Worm (Caenorhabditis elegans) whole organism, early embryonic: ENCODE data around the gene T13H5.1.

Source experiments
- B0310.2 ChIP-seq: sonication (generic microtip); optimal IDR thresholded peaks from 2 replicates; lab custom pipeline; 2016; ENCODE audit warnings: mild to moderate bottlenecking, missing genetic modification characterization, missing compliant biosample characterization
- ama-1 ChIP-seq: fragments of 150-350 bp; optimal IDR thresholded peaks from 2 replicates; lab custom pipeline; 2014
- ets-7 ChIP-seq: sonication (generic microtip); optimal IDR thresholded peaks from 2 replicates; lab custom pipeline; 2016; ENCODE audit warnings: missing genotype, missing genetic modification characterization, missing compliant biosample characterization
- hmbx-1 ChIP-seq: sonication (generic microtip); optimal IDR thresholded peaks from 2 replicates; lab custom pipeline; 2016; ENCODE audit warnings: mild to moderate bottlenecking, missing genetic modification characterization, missing compliant biosample characterization
- hmg-4 ChIP-seq: fragments of 200-800 bp; sonication (Bioruptor generic); optimal IDR thresholded peaks from 2 replicates; lab custom pipeline; 2018; ENCODE audit warnings: mild to moderate bottlenecking, missing genetic modification characterization, missing compliant biosample characterization
- sea-1 ChIP-seq: fragments of 200-800 bp; sonication (Bioruptor generic); conservative IDR thresholded peaks from 2 replicates; pipeline ENCODE4 v1.3.6; 2022; ENCODE audit warnings: missing genetic modification characterization, missing compliant biosample characterization
- tbx-37 ChIP-seq: fragments of 200-800 bp; sonication (Bioruptor generic); conservative IDR thresholded peaks from 2 replicates; pipeline ENCODE4 v1.3.6; 2022; ENCODE audit warnings: missing genetic modification reagents, missing genetic modification characterization, missing compliant biosample characterization

DNA sequence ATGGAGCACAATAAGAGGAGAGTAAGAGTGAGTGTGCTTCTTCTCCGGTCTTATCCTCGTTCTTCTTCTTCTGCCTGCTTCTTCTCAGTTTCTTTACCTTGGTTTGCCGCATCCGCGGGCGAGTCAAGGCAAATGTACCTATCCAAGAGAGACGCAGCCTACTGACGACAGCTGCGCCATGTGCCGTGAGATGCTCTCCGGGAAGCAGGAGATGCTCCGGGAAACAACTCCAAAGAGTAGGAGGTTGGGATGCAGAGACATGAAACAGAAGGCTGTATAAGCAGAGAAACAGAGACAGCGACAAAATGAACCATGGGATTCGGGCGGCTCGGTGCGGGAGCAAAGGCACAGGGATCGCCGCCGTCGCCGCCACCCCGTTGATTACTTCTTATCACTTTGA is 9.8 kb downstream of the T13H5.1 start:
- TF ChIP-seq ama-1 (no peak), ets-7 (tag; lab: Kevin White, UChicago) (no peak), hmg-4 (GFP tag; lab: Kevin White, UChicago) (no peak), tbx-37 (GFP tag; lab: Robert Waterston, UW) (no peak), hmbx-1 (no peak), B0310.2 (no peak), sea-1 (no peak)
